Comparison of ENCODE assay signal across 6 worm cellular contexts in genomic region chrIII:7338693-7339092, ce11.
TF ChIP-seq lines count a peak whose summit lies in the region.

Gene kap-1 (plus strand): TSS chrIII:7338835.

TF ChIP-seq in whole organism, L1 larva, 84 proteins besides CTCF, POLR2A, EP300 and RAD21:
- peak in 1 of 2 experiments; percentile 12 for TF ChIP-seq lsy-2 (tag; optimal IDR thresholded peaks at IDR 0.05; lab: Kevin White, UChicago)
- TF ChIP-seq ztf-11 (tag; optimal IDR thresholded peaks at IDR 0.05; lab: Kevin White, UChicago): no peak
- TF ChIP-seq ama-1 (optimal IDR thresholded peaks at IDR 0.05; lab: Kevin White, UChicago): peak; percentile 42
- TF ChIP-seq efl-1 (optimal IDR thresholded peaks at IDR 0.05; lab: Kevin White, UChicago): no peak
- TF ChIP-seq efl-1 (GFP tag; optimal IDR thresholded peaks at IDR 0.05 in 1 of 2; lab: Kevin White, UChicago): peak in 1 of 2 experiments; percentile 86
- TF ChIP-seq elt-2 (tag; optimal IDR thresholded peaks at IDR 0.05; lab: Kevin White, UChicago): peak; percentile 14
- TF ChIP-seq rnt-1 (tag; optimal IDR thresholded peaks at IDR 0.05; lab: Kevin White, UChicago): peak; percentile 9

TF ChIP-seq in whole organism, L2 larva, 48 proteins besides CTCF, POLR2A, EP300 and RAD21:
- no peak for TF ChIP-seq elt-1 (tag; optimal IDR thresholded peaks at IDR 0.05; lab: Kevin White, UChicago)
- TF ChIP-seq ztf-1 (GFP tag; conservative IDR thresholded peaks at IDR 0.05; lab: Robert Waterston, UW): no peak
- no peak for TF ChIP-seq unc-39 (tag; optimal IDR thresholded peaks at IDR 0.05; lab: Kevin White, UChicago)
- peak; percentile 1 for TF ChIP-seq ama-1 (optimal IDR thresholded peaks at IDR 0.05; lab: Kevin White, UChicago)
- TF ChIP-seq nhr-12 (tag; optimal IDR thresholded peaks at IDR 0.05; lab: Kevin White, UChicago): no peak
- TF ChIP-seq Y55F3AM.14 (GFP tag; optimal IDR thresholded peaks at IDR 0.05; lab: Kevin White, UChicago): no peak
- no peak for TF ChIP-seq ceh-16 (tag; optimal IDR thresholded peaks at IDR 0.05; lab: Kevin White, UChicago)
- no peak for TF ChIP-seq gmeb-1 (tag; optimal IDR thresholded peaks at IDR 0.05; lab: Kevin White, UChicago)
- TF ChIP-seq egl-27 (tag; optimal IDR thresholded peaks at IDR 0.05; lab: Kevin White, UChicago): peak; percentile 6
- TF ChIP-seq nhr-25 (tag; optimal IDR thresholded peaks at IDR 0.05; lab: Kevin White, UChicago): no peak
- TF ChIP-seq blmp-1 (tag; optimal IDR thresholded peaks at IDR 0.05; lab: Kevin White, UChicago; ENCODE audit: insufficient read depth): no peak
- TF ChIP-seq R02D3.7 (tag; optimal IDR thresholded peaks at IDR 0.05; lab: Kevin White, UChicago): no peak
- no peak for TF ChIP-seq lin-11 (tag; optimal IDR thresholded peaks at IDR 0.05; lab: Kevin White, UChicago)
- no peak for TF ChIP-seq alr-1 (tag; optimal IDR thresholded peaks at IDR 0.05; lab: Kevin White, UChicago)
- TF ChIP-seq C34F6.9 (tag; optimal IDR thresholded peaks at IDR 0.05; lab: Kevin White, UChicago): peak; percentile 15
- TF ChIP-seq peb-1 (tag; optimal IDR thresholded peaks at IDR 0.05; lab: Kevin White, UChicago): no peak
- TF ChIP-seq lsy-2 (tag; optimal IDR thresholded peaks at IDR 0.05; lab: Kevin White, UChicago): peak in 1 of 2 experiments; percentile 48

TF ChIP-seq in whole organism, L3 larva, 47 proteins besides CTCF, POLR2A, EP300 and RAD21:
- TF ChIP-seq hmg-11 (tag; optimal IDR thresholded peaks at IDR 0.05; lab: Kevin White, UChicago) (peak; percentile 7), nfya-1 (tag; optimal IDR thresholded peaks at IDR 0.05; lab: Kevin White, UChicago; ENCODE audit: insufficient read depth) (peak; percentile 33), ama-1 (optimal IDR thresholded peaks at IDR 0.05; lab: Kevin White, UChicago) (peak; percentile 90), elt-2 (tag; optimal IDR thresholded peaks at IDR 0.05; lab: Kevin White, UChicago) (peak; percentile 11), lsy-12 (tag; optimal IDR thresholded peaks at IDR 0.05; lab: Kevin White, UChicago) (peak; percentile 56), unc-39 (tag; optimal IDR thresholded peaks at IDR 0.05; lab: Kevin White, UChicago) (no peak), nhr-43 (tag; optimal IDR thresholded peaks at IDR 0.05; lab: Kevin White, UChicago; ENCODE audit: poor library complexity, severe bottlenecking) (peak; percentile 40), nhr-11 (tag; optimal IDR thresholded peaks at IDR 0.05; lab: Kevin White, UChicago) (no peak)
TF ChIP-seq in whole organism, L3 larva: peak in this region for 6.

TF ChIP-seq in whole organism, L4 larva, 104 proteins besides CTCF, POLR2A, EP300 and RAD21 (continues in another document):
- peak; percentile 26 for TF ChIP-seq sdz-12 (GFP tag; optimal IDR thresholded peaks at IDR 0.05; lab: Kevin White, UChicago)
- TF ChIP-seq snpc-1.2 (GFP tag; IDR thresholded peaks at IDR 0.05; lab: Robert Waterston, UW): 0 out of 2 replicates have a peak, but pooled peaks have one; percentile 11
- TF ChIP-seq F44E2.7 (GFP tag; IDR thresholded peaks at IDR 0.05; lab: Robert Waterston, UW): 0 out of 2 replicates have a peak, but pooled peaks have one; percentile 50
- TF ChIP-seq daf-8 (GFP tag; IDR thresholded peaks at IDR 0.05; lab: Robert Waterston, UW): no peak
- 0 out of 2 replicates have a peak, but pooled peaks have one; percentile 21 for TF ChIP-seq lin-38 (GFP tag; IDR thresholded peaks at IDR 0.05; lab: Robert Waterston, UW)
- TF ChIP-seq lin-39 (tag; optimal IDR thresholded peaks at IDR 0.05; lab: Kevin White, UChicago): no peak
- no peak for TF ChIP-seq jun-1 (tag; optimal IDR thresholded peaks at IDR 0.05; lab: Kevin White, UChicago)
- no peak for TF ChIP-seq daf-12 (tag; optimal IDR thresholded peaks at IDR 0.05; lab: Kevin White, UChicago)
- no peak for TF ChIP-seq mxl-3 (GFP tag; optimal IDR thresholded peaks at IDR 0.05; lab: Kevin White, UChicago)
- 0 out of 2 replicates have a peak, but pooled peaks have one; percentile 37 for TF ChIP-seq ZK337.2 (GFP tag; IDR thresholded peaks at IDR 0.05; lab: Robert Waterston, UW)
- peak; percentile 18 for TF ChIP-seq T20F7.1 (GFP tag; optimal IDR thresholded peaks at IDR 0.05; lab: Kevin White, UChicago)
- TF ChIP-seq hlh-11 (tag; optimal IDR thresholded peaks at IDR 0.05; lab: Kevin White, UChicago): peak; percentile 11
- TF ChIP-seq Y75B8A.6 (GFP tag; IDR thresholded peaks at IDR 0.05; lab: Robert Waterston, UW): peak; percentile 3; the same call in 1 of the 2 replicates
- TF ChIP-seq spr-3 (GFP tag; optimal IDR thresholded peaks at IDR 0.05; lab: Kevin White, UChicago): peak; percentile 29
- 0 out of 2 replicates have a peak, but pooled peaks have one; percentile 26 for TF ChIP-seq T26A8.4 (GFP tag; IDR thresholded peaks at IDR 0.05; lab: Robert Waterston, UW)
- TF ChIP-seq mes-2 (tag; optimal IDR thresholded peaks at IDR 0.05; lab: Kevin White, UChicago; ENCODE audit: poor library complexity, severe bottlenecking): peak; percentile 20
- TF ChIP-seq hmg-1.1 (GFP tag; IDR thresholded peaks at IDR 0.05; lab: Robert Waterston, UW): 0 out of 2 replicates have a peak, but pooled peaks have one; percentile 36
- TF ChIP-seq cey-2 (tag; optimal IDR thresholded peaks at IDR 0.05; lab: Kevin White, UChicago; ENCODE audit: borderline replicate concordance, insufficient read depth): no peak

TF ChIP-seq in whole organism, late embryonic, 69 proteins besides CTCF, POLR2A, EP300 and RAD21:
- TF ChIP-seq syd-9 (tag; optimal IDR thresholded peaks at IDR 0.05; lab: Kevin White, UChicago) (no peak), ceh-48 (tag; optimal IDR thresholded peaks at IDR 0.05; lab: Kevin White, UChicago) (peak; percentile 40), ztf-16 (tag; optimal IDR thresholded peaks at IDR 0.05; lab: Kevin White, UChicago) (no peak), K09A11.1 (tag; optimal IDR thresholded peaks at IDR 0.05; lab: Kevin White, UChicago; ENCODE audit: insufficient read depth) (no peak)

TF ChIP-seq in whole organism, young adult, 124 proteins besides CTCF, POLR2A, EP300 and RAD21 (continues in another document):
- TF ChIP-seq Y95B8A.8 (GFP tag; IDR thresholded peaks at IDR 0.05; lab: Robert Waterston, UW): no peak
- TF ChIP-seq ets-4 (GFP tag; optimal IDR thresholded peaks at IDR 0.05; lab: Kevin White, UChicago): no peak
- TF ChIP-seq ztf-22 (GFP tag; optimal IDR thresholded peaks at IDR 0.05; lab: Kevin White, UChicago): peak; percentile 25
- peak; percentile 43 for TF ChIP-seq atf-7 (tag; optimal IDR thresholded peaks at IDR 0.05; lab: Kevin White, UChicago)
- TF ChIP-seq cebp-2 (GFP tag; IDR thresholded peaks at IDR 0.05; lab: Robert Waterston, UW): peak; percentile 2; the same call in 1 of the 2 replicates
- no peak for TF ChIP-seq mxl-1 (tag; optimal IDR thresholded peaks at IDR 0.05; lab: Kevin White, UChicago)
- TF ChIP-seq ccch-3 (GFP tag; optimal IDR thresholded peaks at IDR 0.05; lab: Kevin White, UChicago): no peak
- peak; percentile 3; the same call in 1 of the 2 replicates for TF ChIP-seq madf-6 (GFP tag; IDR thresholded peaks at IDR 0.05; lab: Robert Waterston, UW)
- peak; percentile 60 for TF ChIP-seq hsf-1 (GFP tag; IDR thresholded peaks at IDR 0.05; lab: Robert Waterston, UW)
- no peak for TF ChIP-seq F39B2.1 (GFP tag; IDR thresholded peaks at IDR 0.05; lab: Robert Waterston, UW)
- TF ChIP-seq T07F8.4 (tag; optimal IDR thresholded peaks at IDR 0.05; lab: Kevin White, UChicago): no peak
- TF ChIP-seq F33H1.4 (GFP tag; IDR thresholded peaks at IDR 0.05; lab: Robert Waterston, UW): peak; percentile 33; the same call in 1 of the 2 replicates
- TF ChIP-seq bed-2 (GFP tag; IDR thresholded peaks at IDR 0.05; lab: Robert Waterston, UW): no peak
- TF ChIP-seq Y56A3A.18 (GFP tag; IDR thresholded peaks at IDR 0.05; lab: Robert Waterston, UW): peak; percentile 89; the same call in 1 of the 2 replicates
- TF ChIP-seq aptf-3 (GFP tag; IDR thresholded peaks at IDR 0.05; lab: Robert Waterston, UW): no peak
- no peak for TF ChIP-seq unc-62 (GFP tag; optimal IDR thresholded peaks at IDR 0.05; lab: Kevin White, UChicago)
- TF ChIP-seq B0261.1 (tag; optimal IDR thresholded peaks at IDR 0.05; lab: Kevin White, UChicago): no peak
- TF ChIP-seq let-526 (GFP tag; IDR thresholded peaks at IDR 0.05; lab: Robert Waterston, UW): peak; percentile 79; the same call in 1 of the 2 replicates
- TF ChIP-seq lin-54 (GFP tag; optimal IDR thresholded peaks at IDR 0.05; lab: Kevin White, UChicago): peak; percentile 29
- peak; percentile 5 for TF ChIP-seq ztf-3 (GFP tag; optimal IDR thresholded peaks at IDR 0.05; lab: Kevin White, UChicago)
- peak; percentile 18 for TF ChIP-seq snpc-3.4 (tag; optimal IDR thresholded peaks at IDR 0.05; lab: Kevin White, UChicago)
- no peak for TF ChIP-seq C06A6.2 (GFP tag; conservative IDR thresholded peaks at IDR 0.05; lab: Robert Waterston, UW)
- peak; percentile 15 for TF ChIP-seq nhr-90 (tag; optimal IDR thresholded peaks at IDR 0.05; lab: Kevin White, UChicago)
- peak; percentile 26 for TF ChIP-seq gei-17 (GFP tag; optimal IDR thresholded peaks at IDR 0.05; lab: Kevin White, UChicago)
- no peak for TF ChIP-seq efl-1 (GFP tag; optimal IDR thresholded peaks at IDR 0.05; lab: Kevin White, UChicago)
- TF ChIP-seq dox-1 (GFP tag; IDR thresholded peaks at IDR 0.05; lab: Robert Waterston, UW): 0 out of 2 replicates have a peak, but pooled peaks have one; percentile 25
- peak; percentile 34 for TF ChIP-seq mes-4 (tag; optimal IDR thresholded peaks at IDR 0.05; lab: Kevin White, UChicago)
- TF ChIP-seq nhr-27 (tag; optimal IDR thresholded peaks at IDR 0.05; lab: Kevin White, UChicago): no peak
- no peak for TF ChIP-seq cebp-1 (GFP tag; IDR thresholded peaks at IDR 0.05; lab: Robert Waterston, UW)
- TF ChIP-seq cebp-1 (tag; optimal IDR thresholded peaks at IDR 0.05; lab: Kevin White, UChicago): peak; percentile 56
- peak; percentile 80 for TF ChIP-seq fkh-3 (tag; optimal IDR thresholded peaks at IDR 0.05; lab: Kevin White, UChicago)
- TF ChIP-seq snpc-1.3 (tag; optimal IDR thresholded peaks at IDR 0.05; lab: Kevin White, UChicago; ENCODE audit: insufficient read depth): peak; percentile 7
- TF ChIP-seq tbx-9 (tag; optimal IDR thresholded peaks at IDR 0.05; lab: Kevin White, UChicago; ENCODE audit: borderline replicate concordance): no peak
- TF ChIP-seq rcor-1 (GFP tag; IDR thresholded peaks at IDR 0.05; lab: Robert Waterston, UW): no peak
- TF ChIP-seq let-607 (tag; optimal IDR thresholded peaks at IDR 0.05; lab: Kevin White, UChicago): peak in 1 of 2 experiments; percentile 4
- TF ChIP-seq lin-26 (GFP tag; IDR thresholded peaks at IDR 0.05; lab: Robert Waterston, UW): peak; percentile 71; the same call in 1 of the 2 replicates
- TF ChIP-seq ama-1 (optimal IDR thresholded peaks at IDR 0.05; lab: Kevin White, UChicago): peak; percentile 78
- TF ChIP-seq ama-1 (GFP tag; optimal IDR thresholded peaks at IDR 0.05; lab: Kevin White, UChicago): peak in 1 of 2 experiments; percentile 78
- peak; percentile 58 for TF ChIP-seq hrde-1 (tag; optimal IDR thresholded peaks at IDR 0.05; lab: Kevin White, UChicago; ENCODE audit: borderline replicate concordance)
